Worm (Caenorhabditis elegans): ENCODE data around the gene ilys-5.

ilys-5 gene

ce11 chrX:6562378-6562856 is 25.8 kb upstream of the ilys-5 start, which contains the start of gene aaim-1 (continued):
- TF ChIP-seq egl-43 (GFP tag; IDR thresholded peaks at IDR 0.05) (0 out of 2 replicates have a peak, but pooled peaks have one; percentile 12), unc-130 (GFP tag; optimal IDR thresholded peaks at IDR 0.05) (no peak), unc-39 (tag; optimal IDR thresholded peaks at IDR 0.05) (no peak), rbr-2 (tag; optimal IDR thresholded peaks at IDR 0.05) (no peak)

ce11 chrX:6560495-6560894 is 23.9 kb upstream of the ilys-5 start:
- TF ChIP-seq T26A8.4 (GFP tag; IDR thresholded peaks at IDR 0.05) (no peak), unc-62 (GFP tag; optimal IDR thresholded peaks at IDR 0.05 in 1 of 2) (peak in 1 of 2 experiments; percentile 98), unc-62 (tag; optimal IDR thresholded peaks at IDR 0.05) (no peak)

- TF ChIP-seq skn-1 (tag; optimal IDR thresholded peaks at IDR 0.05), result no peak
- TF ChIP-seq ceh-20 (GFP tag; IDR thresholded peaks at IDR 0.05), result no peak
- no peak for TF ChIP-seq saeg-2 (GFP tag; IDR thresholded peaks at IDR 0.05)
- peak; percentile 97 for TF ChIP-seq aha-1 (tag)
Observed at ce11 chrX:6553634-6554033, 17.0 kb upstream of the ilys-5 start.

- TF ChIP-seq unc-62 (GFP tag; optimal IDR thresholded peaks at IDR 0.05 in 1 of 2) (peak in 1 of 2 experiments; percentile 98), unc-62 (tag; optimal IDR thresholded peaks at IDR 0.05) (no peak), ceh-28 (tag; optimal IDR thresholded peaks at IDR 0.05) (no peak), Y105C5A.15 (GFP tag; IDR thresholded peaks at IDR 0.05) (no peak), hlh-30 (tag; optimal IDR thresholded peaks at IDR 0.05; ENCODE audit: insufficient read depth) (peak; percentile 1), aha-1 (tag) (peak; percentile 44), lin-38 (GFP tag; IDR thresholded peaks at IDR 0.05) (no peak), mdt-29 (GFP tag; IDR thresholded peaks at IDR 0.05) (no peak)
Observed at ce11 chrX:6552806-6553337, 16.2 kb upstream of the ilys-5 start, which contains the start of gene svh-2. svh-2 (plus strand) TSS chrX:6553287.

ce11 chrX:6551679-6552078 is 15.0 kb upstream of the ilys-5 start:
- TF ChIP-seq nhr-25 (tag; optimal IDR thresholded peaks at IDR 0.05; ENCODE audit: borderline replicate concordance, insufficient read depth) (no peak), pqm-1 (tag; optimal IDR thresholded peaks at IDR 0.05) (peak; percentile 85), nhr-28 (tag; optimal IDR thresholded peaks at IDR 0.05) (peak; percentile 72), unc-130 (GFP tag; optimal IDR thresholded peaks at IDR 0.05) (no peak), dmd-6 (GFP tag; IDR thresholded peaks at IDR 0.05) (peak; percentile 60), F10B5.3 (tag; optimal IDR thresholded peaks at IDR 0.05) (no peak), ceh-44 (GFP tag; IDR thresholded peaks at IDR 0.05) (no peak), lin-15B (tag; optimal IDR thresholded peaks at IDR 0.05) (no peak), mxl-3 (GFP tag; optimal IDR thresholded peaks at IDR 0.05) (peak; percentile 36), zag-1 (tag; optimal IDR thresholded peaks at IDR 0.05) (no peak), mes-2 (tag; optimal IDR thresholded peaks at IDR 0.05; ENCODE audit: poor library complexity, severe bottlenecking) (peak; percentile 17), R02D3.7 (tag; optimal IDR thresholded peaks at IDR 0.05) (no peak), daf-8 (GFP tag; IDR thresholded peaks at IDR 0.05) (no peak), daf-19 (GFP tag; conservative IDR thresholded peaks at IDR 0.05) (no peak), F44E2.7 (GFP tag; IDR thresholded peaks at IDR 0.05) (no peak), hlh-30 (tag; optimal IDR thresholded peaks at IDR 0.05; ENCODE audit: insufficient read depth) (peak; percentile 17), hlh-11 (tag; optimal IDR thresholded peaks at IDR 0.05) (peak; percentile 59), hif-1 (tag; optimal IDR thresholded peaks at IDR 0.05) (no peak), fkh-10 (GFP tag; optimal IDR thresholded peaks at IDR 0.05) (no peak), Y75B8A.6 (GFP tag; IDR thresholded peaks at IDR 0.05) (no peak), daf-16 (GFP tag; optimal IDR thresholded peaks at IDR 0.05) (no peak), daf-16 (tag; optimal IDR thresholded peaks at IDR 0.05) (peak; percentile 61), lsy-2 (tag; optimal IDR thresholded peaks at IDR 0.05) (peak in 1 of 2 experiments; percentile 4), F26F4.8 (GFP tag; conservative IDR thresholded peaks at IDR 0.05) (no peak), tra-1 (GFP tag; IDR thresholded peaks at IDR 0.05) (no peak), egl-43 (GFP tag; IDR thresholded peaks at IDR 0.05) (no peak), dve-1 (tag; optimal IDR thresholded peaks at IDR 0.05; ENCODE audit: insufficient read depth) (peak; percentile 44)
